Fruit fly (Drosophila melanogaster): ENCODE data around the gene Ubi-p63E.

DNA sequence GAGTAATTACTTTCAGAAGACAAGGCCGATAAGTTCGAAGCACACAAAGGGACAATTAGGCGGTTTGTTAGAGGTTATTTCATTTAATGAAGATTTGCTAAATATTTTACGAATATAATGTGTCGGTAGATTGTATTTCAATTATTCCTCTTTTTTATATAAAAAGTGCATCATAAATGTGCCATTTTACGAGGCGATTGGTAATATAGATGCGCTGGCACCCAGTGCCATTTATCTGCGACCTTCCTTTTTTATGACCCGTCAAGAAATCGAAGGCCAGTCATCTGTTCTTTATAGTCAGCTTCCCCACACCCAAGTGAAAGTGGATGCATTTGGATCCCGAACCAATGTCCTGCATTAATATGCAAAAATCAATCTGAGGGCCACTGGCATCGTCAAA, 24.5 kb upstream of the Ubi-p63E start:
- TF ChIP-seq Dfd (GFP tag; optimal IDR thresholded peaks at IDR 0.05) = no peak
- TF ChIP-seq Myc (optimal IDR thresholded peaks at IDR 0.05) = no peak

Data from whole organism, wandering third instar larva.